Fruit fly (Drosophila melanogaster) whole organism, adult: ENCODE measurements around the gene CG42399.
A peak's percentile ranks its signal among the peaks of the same experiment; 100 is the strongest.

ENCODE experiments used
- CG12768 ChIP-seq: fragments of 200-800 bp; sonication (Bioruptor generic); optimal IDR thresholded peaks from 2 replicates; lab custom pipeline; 2017; ENCODE audit warnings: missing biosample characterization, missing genetic modification characterization, mild to moderate bottlenecking, moderate library complexity, missing genetic modification reagents
- CG7045 ChIP-seq: fragments of 200-800 bp; sonication (Bioruptor generic); optimal IDR thresholded peaks from 2 replicates; lab custom pipeline; 2017; ENCODE audit warnings: missing biosample characterization, mild to moderate bottlenecking, missing genetic modification characterization
- CG7101 ChIP-seq: fragments of 200-800 bp; sonication (Bioruptor generic); optimal IDR thresholded peaks from 2 replicates; lab custom pipeline; 2018; ENCODE audit warnings: missing biosample characterization, mild to moderate bottlenecking, missing genetic modification characterization, moderate library complexity
- Clk ChIP-seq: fragments of 200-800 bp; sonication (Bioruptor generic); optimal IDR thresholded peaks from 2 replicates; lab custom pipeline; 2017; ENCODE audit warnings: missing biosample characterization, missing genetic modification characterization
- Hr96 ChIP-seq: fragments of 200-800 bp; sonication (Bioruptor generic); optimal IDR thresholded peaks from 2 replicates; lab custom pipeline; 2016; ENCODE audit warnings: missing biosample characterization, missing genetic modification characterization
- Mnt ChIP-seq: fragments of 200-800 bp; sonication (Bioruptor generic); optimal IDR thresholded peaks from 2 replicates; lab custom pipeline; 2016; ENCODE audit warnings: missing biosample characterization, mild to moderate bottlenecking, missing genetic modification characterization
- bab1 ChIP-seq: fragments of 200-800 bp; sonication (Bioruptor generic); optimal IDR thresholded peaks from 3 replicates; lab custom pipeline; 2019; ENCODE audit warnings: missing biosample characterization, mild to moderate bottlenecking, missing genetic modification characterization, moderate library complexity
- cnc ChIP-seq, 2 experiments: fragments of >200 bp; optimal IDR thresholded peaks; 2 replicates each; lab custom pipeline; 2017
- tj ChIP-seq: fragments of 200-800 bp; sonication (Bioruptor generic); optimal IDR thresholded peaks from 3 replicates; lab custom pipeline; 2017; ENCODE audit warnings: missing biosample characterization, mild to moderate bottlenecking, missing genetic modification characterization, moderate library complexity

dm6 chr2L:182360-183144, 29.5 kb upstream of the CG42399 start:
- no peak for TF ChIP-seq Hr96
- TF ChIP-seq Clk (GFP tag; lab: Kevin White, UChicago) = no peak
- peak; percentile 12 for TF ChIP-seq tj (GFP tag; lab: Kevin White, UChicago)
- TF ChIP-seq bab1 (GFP tag; lab: Kevin White, UChicago) = peak; percentile 13
- no peak for TF ChIP-seq cnc (optimal IDR thresholded peaks at IDR 0.05; lab: Kevin White, UChicago)
- peak; percentile 5 for TF ChIP-seq CG12768 (GFP tag; lab: Kevin White, UChicago)
- peak; percentile 19 for TF ChIP-seq CG7045 (GFP tag; lab: Kevin White, UChicago)
- TF ChIP-seq Mnt = peak; percentile 77
- TF ChIP-seq CG7101 = no peak
